Fruit fly (Drosophila melanogaster): ENCODE results near the gene CG15286.

DNA sequence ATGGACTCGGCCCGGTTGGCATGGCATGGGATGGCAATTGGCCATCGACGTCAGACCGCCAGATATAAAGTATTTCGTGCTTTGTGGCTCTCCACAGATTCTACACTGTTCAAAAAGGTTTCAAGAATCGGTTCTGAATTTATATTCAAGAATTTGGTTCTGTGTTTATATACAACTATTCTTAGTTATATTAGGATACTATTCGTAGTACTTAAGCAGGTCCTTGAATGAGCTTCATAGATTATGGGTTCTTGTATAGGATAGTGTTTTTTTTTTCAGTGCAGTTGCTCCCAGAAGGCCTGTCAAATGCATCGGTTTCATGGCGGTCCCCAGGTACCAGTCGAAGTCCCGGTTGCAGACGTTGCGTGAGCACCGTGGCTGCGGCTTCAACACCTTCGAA is 48.5 kb downstream of the CG15286 start:
- peak; percentile 88 for TF ChIP-seq woc (GFP tag; optimal IDR thresholded peaks at IDR 0.05)
- TF ChIP-seq sv (GFP tag; optimal IDR thresholded peaks at IDR 0.05): no peak
- no peak for TF ChIP-seq Hr83 (GFP tag; optimal IDR thresholded peaks at IDR 0.05; ENCODE audit: poor library complexity, severe bottlenecking)
- peak; percentile 75 for TF ChIP-seq dsf (GFP tag; optimal IDR thresholded peaks at IDR 0.05; ENCODE audit: borderline replicate concordance)
- no peak for TF ChIP-seq Myc (optimal IDR thresholded peaks at IDR 0.05)
- no peak for TF ChIP-seq usp (GFP tag; optimal IDR thresholded peaks at IDR 0.05)
- no peak for TF ChIP-seq pan (optimal IDR thresholded peaks at IDR 0.05)
- no peak for TF ChIP-seq Dfd (GFP tag; optimal IDR thresholded peaks at IDR 0.05)
- peak; percentile 94 for TF ChIP-seq rgr (GFP tag; optimal IDR thresholded peaks at IDR 0.05)
- TF ChIP-seq fru (GFP tag; optimal IDR thresholded peaks at IDR 0.05): peak; percentile 97

Data from whole organism, wandering third instar larva.